Fruit fly (Drosophila melanogaster) whole organism, prepupa: Measurements from ENCODE around the gene CG11417.

Source experiments
- Blimp-1 ChIP-seq: fragments of 200-800 bp; sonication (Bioruptor generic); optimal IDR thresholded peaks from 3 replicates; lab custom pipeline; 2017; ENCODE audit warnings: missing biosample characterization, missing genetic modification characterization, mild to moderate bottlenecking, moderate library complexity, missing genetic modification reagents
- CG10631 ChIP-seq: fragments of 200-800 bp; sonication (Bioruptor generic); optimal IDR thresholded peaks from 2 replicates; lab custom pipeline; 2016; ENCODE audit warnings: missing biosample characterization, missing genetic modification characterization
- CG10669 ChIP-seq: fragments of 200-800 bp; sonication (Bioruptor generic); optimal IDR thresholded peaks from 3 replicates; lab custom pipeline; 2018; ENCODE audit warnings: missing biosample characterization, mild to moderate bottlenecking, missing genetic modification characterization, moderate library complexity
- CG11294 ChIP-seq: fragments of 200-800 bp; sonication (Bioruptor generic); IDR thresholded peaks from 2 replicates; pipeline ENCODE4 v1.3.6; 2022; ENCODE audit warnings: missing biosample characterization, missing genetic modification characterization
- CG11762 ChIP-seq: fragments of 200-800 bp; sonication (Bioruptor generic); optimal IDR thresholded peaks from 3 replicates; lab custom pipeline; 2016; ENCODE audit warnings: missing biosample characterization, missing genetic modification characterization; ENCODE audit not compliant: insufficient read depth
- CG11902 ChIP-seq: fragments of 200-800 bp; sonication (Bioruptor generic); optimal IDR thresholded peaks from 3 replicates; lab custom pipeline; 2016; ENCODE audit warnings: missing biosample characterization, missing genetic modification characterization
- CG15336 ChIP-seq: fragments of 200-800 bp; sonication (Bioruptor generic); IDR thresholded peaks from 2 replicates; pipeline ENCODE4 v1.3.6; 2022; ENCODE audit warnings: missing biosample characterization, missing genetic modification characterization
- CG1621 ChIP-seq: fragments of 200-800 bp; sonication (Bioruptor generic); optimal IDR thresholded peaks from 3 replicates; lab custom pipeline; 2018; ENCODE audit warnings: missing biosample characterization, mild to moderate bottlenecking, missing genetic modification characterization
- CG16779 ChIP-seq: fragments of 200-800 bp; sonication (Bioruptor generic); optimal IDR thresholded peaks from 3 replicates; lab custom pipeline; 2017; ENCODE audit warnings: missing biosample characterization, mild to moderate bottlenecking, missing genetic modification characterization
- CG3032 ChIP-seq: fragments of 200-800 bp; optimal IDR thresholded peaks from 2 replicates; lab custom pipeline; 2019; ENCODE audit warnings: missing biosample characterization, mild to moderate bottlenecking, missing genetic modification characterization, moderate library complexity
- CG31627 ChIP-seq: fragments of 200-800 bp; sonication (Bioruptor generic); optimal IDR thresholded peaks from 3 replicates; lab custom pipeline; 2016; ENCODE audit warnings: missing biosample characterization, missing genetic modification characterization
- CG32006 ChIP-seq: fragments of 200-800 bp; sonication (Bioruptor generic); optimal IDR thresholded peaks from 3 replicates; lab custom pipeline; 2017; ENCODE audit warnings: missing biosample characterization, mild to moderate bottlenecking, missing genetic modification characterization
- CG34406 ChIP-seq: fragments of 200-800 bp; sonication (Bioruptor generic); optimal IDR thresholded peaks from 3 replicates; lab custom pipeline; 2016; ENCODE audit warnings: missing biosample characterization, missing genetic modification characterization
- CG3919 ChIP-seq: fragments of 200-800 bp; sonication (Bioruptor generic); optimal IDR thresholded peaks from 3 replicates; lab custom pipeline; 2016; ENCODE audit warnings: missing biosample characterization, missing genetic modification characterization
- CG6792 ChIP-seq: fragments of 200-800 bp; sonication (Bioruptor generic); optimal IDR thresholded peaks from 3 replicates; lab custom pipeline; 2016; ENCODE audit warnings: missing biosample characterization, missing genetic modification characterization
- CG6808 ChIP-seq: fragments of 200-800 bp; sonication (Bioruptor generic); optimal IDR thresholded peaks from 3 replicates; lab custom pipeline; 2017; ENCODE audit warnings: missing biosample characterization, missing genetic modification characterization, mild to moderate bottlenecking, moderate library complexity, missing genetic modification reagents
- CG6854 ChIP-seq: fragments of 200-800 bp; sonication (Bioruptor generic); optimal IDR thresholded peaks from 2 replicates; lab custom pipeline; 2017; ENCODE audit warnings: missing biosample characterization, mild to moderate bottlenecking, missing genetic modification characterization
- CG7368 ChIP-seq: fragments of 200-800 bp; sonication (Bioruptor generic); optimal IDR thresholded peaks from 3 replicates; lab custom pipeline; 2016; ENCODE audit warnings: missing biosample characterization, missing genetic modification characterization
- CG8119 ChIP-seq: fragments of 200-800 bp; sonication (Bioruptor generic); IDR thresholded peaks from 3 replicates; pipeline ENCODE4 v1.3.6; 2022; ENCODE audit warnings: missing biosample characterization, missing genetic modification characterization
- CG8319 ChIP-seq: fragments of 200-800 bp; sonication (Bioruptor generic); optimal IDR thresholded peaks from 3 replicates; lab custom pipeline; 2016; ENCODE audit warnings: missing biosample characterization, missing genetic modification characterization
- CG9139 ChIP-seq: fragments of 200-800 bp; sonication (Bioruptor generic); optimal IDR thresholded peaks from 3 replicates; lab custom pipeline; 2017; ENCODE audit warnings: missing biosample characterization, mild to moderate bottlenecking, missing genetic modification characterization
- Eip75B ChIP-seq: fragments of 200-800 bp; sonication (Bioruptor generic); optimal IDR thresholded peaks from 3 replicates; lab custom pipeline; 2016; ENCODE audit warnings: missing biosample characterization, missing genetic modification characterization
- Ets21C ChIP-seq: fragments of 200-800 bp; sonication (Bioruptor generic); optimal IDR thresholded peaks from 3 replicates; lab custom pipeline; 2016; ENCODE audit warnings: missing biosample characterization, missing genetic modification characterization
- Ets96B ChIP-seq: fragments of 200-800 bp; optimal IDR thresholded peaks from 2 replicates; lab custom pipeline; 2019; ENCODE audit warnings: missing biosample characterization, mild to moderate bottlenecking, missing genetic modification characterization, moderate library complexity
- Gug ChIP-seq: fragments of 200-800 bp; sonication (Bioruptor generic); IDR thresholded peaks from 2 replicates; pipeline ENCODE4 v1.3.6; 2022; ENCODE audit warnings: missing biosample characterization, missing genetic modification characterization
- Hr38 ChIP-seq: sonication (Bioruptor generic); optimal IDR thresholded peaks from 2 replicates; lab custom pipeline; 2016; ENCODE audit warnings: missing biosample characterization, missing genetic modification characterization
- Hr39 ChIP-seq: fragments of 200-800 bp; sonication (Bioruptor generic); optimal IDR thresholded peaks from 2 replicates; lab custom pipeline; 2016; ENCODE audit warnings: missing biosample characterization, missing genetic modification characterization
- Hr4 ChIP-seq: fragments of 200-800 bp; sonication (Bioruptor generic); optimal IDR thresholded peaks from 3 replicates; lab custom pipeline; 2016; ENCODE audit warnings: missing biosample characterization, missing genetic modification characterization
- Lpt ChIP-seq: fragments of 200-800 bp; sonication (Bioruptor generic); optimal IDR thresholded peaks from 3 replicates; lab custom pipeline; 2016; ENCODE audit warnings: missing biosample characterization, missing genetic modification characterization
- Met ChIP-seq: fragments of 200-800 bp; sonication (Bioruptor generic); optimal IDR thresholded peaks from 3 replicates; lab custom pipeline; 2016; ENCODE audit warnings: missing biosample characterization, missing genetic modification characterization
- Smox ChIP-seq: fragments of 200-800 bp; sonication (Bioruptor generic); optimal IDR thresholded peaks from 3 replicates; lab custom pipeline; 2016; ENCODE audit warnings: missing biosample characterization, missing genetic modification characterization
- Sox102F ChIP-seq: fragments of 200-800 bp; sonication (Bioruptor generic); optimal IDR thresholded peaks from 2 replicates; lab custom pipeline; 2016; ENCODE audit warnings: missing biosample characterization, mild to moderate bottlenecking, missing genetic modification characterization
- Sox15 ChIP-seq: fragments of 200-800 bp; sonication (Bioruptor generic); optimal IDR thresholded peaks from 3 replicates; lab custom pipeline; 2016; ENCODE audit warnings: missing biosample characterization, missing genetic modification characterization
- achi ChIP-seq: fragments of 200-800 bp; sonication (Bioruptor generic); optimal IDR thresholded peaks from 3 replicates; lab custom pipeline; 2016; ENCODE audit warnings: missing biosample characterization, missing genetic modification characterization
- acj6 ChIP-seq: fragments of 200-800 bp; sonication (Bioruptor generic); optimal IDR thresholded peaks from 3 replicates; lab custom pipeline; 2016; ENCODE audit warnings: missing biosample characterization, missing genetic modification characterization
- cyc ChIP-seq: fragments of 200-800 bp; sonication (Bioruptor generic); optimal IDR thresholded peaks from 3 replicates; lab custom pipeline; 2016; ENCODE audit warnings: missing biosample characterization, missing genetic modification characterization
- dac ChIP-seq: fragments of 200-800 bp; sonication (Bioruptor generic); optimal IDR thresholded peaks from 2 replicates; lab custom pipeline; 2017; ENCODE audit warnings: missing biosample characterization, mild to moderate bottlenecking, missing genetic modification characterization
- dsx ChIP-seq: fragments of 200-800 bp; optimal IDR thresholded peaks from 3 replicates; lab custom pipeline; 2019; ENCODE audit warnings: missing biosample characterization, mild to moderate bottlenecking, missing genetic modification characterization, moderate library complexity; ENCODE audit not compliant: poor library complexity, severe bottlenecking
- esn ChIP-seq: fragments of 200-800 bp; sonication (Bioruptor generic); optimal IDR thresholded peaks from 2 replicates; lab custom pipeline; 2016; ENCODE audit warnings: missing biosample characterization, mild to moderate bottlenecking, missing genetic modification characterization, moderate library complexity
- fd59A ChIP-seq: fragments of 200-800 bp; sonication (Bioruptor generic); optimal IDR thresholded peaks from 2 replicates; lab custom pipeline; 2017; ENCODE audit warnings: missing biosample characterization, mild to moderate bottlenecking, missing genetic modification characterization, missing genetic modification reagents
- fd85E ChIP-seq: fragments of 200-800 bp; sonication (Bioruptor generic); optimal IDR thresholded peaks from 3 replicates; lab custom pipeline; 2016; ENCODE audit warnings: missing biosample characterization, missing genetic modification characterization
- fkh ChIP-seq: fragments of 200-800 bp; sonication (Bioruptor generic); optimal IDR thresholded peaks from 3 replicates; lab custom pipeline; 2017; ENCODE audit warnings: missing biosample characterization, mild to moderate bottlenecking, missing genetic modification characterization, moderate library complexity
- lz ChIP-seq: fragments of 200-800 bp; sonication (Bioruptor generic); optimal IDR thresholded peaks from 3 replicates; lab custom pipeline; 2016; ENCODE audit warnings: missing biosample characterization, missing genetic modification characterization
- salr ChIP-seq, 2 experiments: fragments of 200-800 bp; sonication (Bioruptor generic); optimal IDR thresholded peaks; 3 replicates each; lab custom pipeline; 2016 to 2018; ENCODE audit warnings: missing biosample characterization in 2 of 2, missing genetic modification characterization in 2 of 2, mild to moderate bottlenecking in 1 of 2
- spab ChIP-seq: fragments of 200-800 bp; sonication (Bioruptor generic); optimal IDR thresholded peaks from 2 replicates; lab custom pipeline; 2017; ENCODE audit warnings: missing biosample characterization, mild to moderate bottlenecking, missing genetic modification characterization, missing genetic modification reagents
- ss ChIP-seq, 2 experiments: fragments of 200-800 bp; sonication (Bioruptor generic); optimal IDR thresholded peaks; 2 replicates in 1 of 2; 3 replicates in 1 of 2; lab custom pipeline; 2017 to 2018; ENCODE audit warnings: mild to moderate bottlenecking in 2 of 2, missing biosample characterization in 2 of 2, missing genetic modification characterization in 2 of 2, moderate library complexity in 1 of 2
- svp ChIP-seq: fragments of 200-800 bp; sonication (Bioruptor generic); peaks from one replicate; lab custom pipeline; 2016; ENCODE audit warnings: missing biosample characterization, missing genetic modification characterization
- vri ChIP-seq: fragments of 200-800 bp; sonication (Bioruptor generic); optimal IDR thresholded peaks from 3 replicates; lab custom pipeline; 2016; ENCODE audit warnings: missing biosample characterization, mild to moderate bottlenecking, missing genetic modification characterization

CG11417 gene

DNA sequence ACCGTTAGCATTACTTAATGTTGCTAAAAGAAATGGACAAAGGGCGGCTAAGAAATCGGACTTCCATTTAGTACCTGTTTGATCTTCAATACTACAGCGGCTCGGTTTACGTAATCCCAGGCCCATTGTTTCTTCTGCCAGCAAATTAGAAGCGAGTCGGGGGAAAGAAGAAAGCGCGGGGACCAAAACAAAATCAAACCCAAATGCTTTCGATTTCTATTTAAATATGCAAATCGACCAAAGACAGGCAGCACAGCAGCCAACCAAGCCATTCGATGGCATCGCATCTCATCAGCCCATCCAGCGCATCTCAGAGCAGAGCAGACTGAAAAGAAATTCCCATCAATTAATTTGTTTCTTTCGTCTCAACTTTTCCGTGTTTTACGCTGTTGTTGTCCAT, 41.3 kb upstream of the CG11417 start:
- no peak for TF ChIP-seq Sox102F (GFP tag; lab: Kevin White, UChicago)
- no peak for TF ChIP-seq CG16779 (tag; lab: Kevin White, UChicago)
- no peak for TF ChIP-seq esn (GFP tag; lab: Kevin White, UChicago)
- TF ChIP-seq CG15336 (GFP tag; lab: Robert Waterston, UW), result no peak
- TF ChIP-seq Ets21C, result no peak
- no peak for TF ChIP-seq CG11294 (GFP tag; lab: Robert Waterston, UW)

dm6 chrX:1320144-1320981, 33.5 kb upstream of the CG11417 start:
- peak; percentile 71 for TF ChIP-seq lz (GFP tag; lab: Kevin White, UChicago)
- no peak for TF ChIP-seq Hr38
- TF ChIP-seq Smox (GFP tag; lab: Kevin White, UChicago), result peak; percentile 69
- no peak for TF ChIP-seq fd59A
- peak; percentile 38 for TF ChIP-seq Eip75B
- peak; percentile 81 for TF ChIP-seq CG6854 (GFP tag; lab: Kevin White, UChicago)
- no peak for TF ChIP-seq CG11294 (GFP tag; lab: Robert Waterston, UW)
- peak; percentile 35 for TF ChIP-seq CG6792 (GFP tag; lab: Kevin White, UChicago)
- peak; percentile 88 for TF ChIP-seq svp
- TF ChIP-seq CG1621 (tag; lab: Kevin White, UChicago), result no peak
- TF ChIP-seq Hr39 (GFP tag; lab: Kevin White, UChicago), result peak; percentile 71
- TF ChIP-seq CG34406 (GFP tag; lab: Kevin White, UChicago), result peak; percentile 4
- no peak for TF ChIP-seq CG11902 (GFP tag; lab: Kevin White, UChicago)
- TF ChIP-seq salr (GFP tag; optimal IDR thresholded peaks at IDR 0.05; lab: Kevin White, UChicago), result no peak
- no peak for TF ChIP-seq Sox15
- TF ChIP-seq CG3032 (tag; lab: Kevin White, UChicago), result no peak
- no peak for TF ChIP-seq Gug (GFP tag; lab: Robert Waterston, UW)
- TF ChIP-seq Met, result peak; percentile 70
- peak in 1 of 2 experiments; percentile 1 for TF ChIP-seq ss (GFP tag; optimal IDR thresholded peaks at IDR 0.05; lab: Kevin White, UChicago)
- TF ChIP-seq dsx (GFP tag; lab: Kevin White, UChicago), result no peak
- no peak for TF ChIP-seq achi (GFP tag; lab: Kevin White, UChicago)
- TF ChIP-seq Ets96B, result no peak
- TF ChIP-seq Blimp-1 (GFP tag; lab: Kevin White, UChicago), result no peak
- TF ChIP-seq spab, result no peak
- TF ChIP-seq Hr4, result no peak
- TF ChIP-seq acj6 (GFP tag; lab: Kevin White, UChicago), result no peak
- no peak for TF ChIP-seq CG8319 (GFP tag; lab: Kevin White, UChicago)
- no peak for TF ChIP-seq fd85E (GFP tag; lab: Kevin White, UChicago)
- TF ChIP-seq CG8119 (GFP tag; lab: Robert Waterston, UW), result no peak
- peak; percentile 65 for TF ChIP-seq cyc (GFP tag; lab: Kevin White, UChicago)
- no peak for TF ChIP-seq CG11762 (GFP tag; lab: Kevin White, UChicago)
- no peak for TF ChIP-seq CG10631 (GFP tag; lab: Kevin White, UChicago)
- TF ChIP-seq Lpt, result no peak
- no peak for TF ChIP-seq CG7368
- TF ChIP-seq fkh, result no peak
- TF ChIP-seq CG3919 (GFP tag; lab: Kevin White, UChicago), result peak; percentile 14
- peak; percentile 49 for TF ChIP-seq vri (GFP tag; lab: Kevin White, UChicago)
- TF ChIP-seq CG32006, result no peak
- TF ChIP-seq CG16779 (tag; lab: Kevin White, UChicago), result no peak
- TF ChIP-seq CG9139 (GFP tag; lab: Kevin White, UChicago), result no peak
- no peak for TF ChIP-seq CG15336 (GFP tag; lab: Robert Waterston, UW)
- no peak for TF ChIP-seq dac (GFP tag; lab: Kevin White, UChicago)
- no peak for TF ChIP-seq CG6808 (GFP tag; lab: Kevin White, UChicago)
- no peak for TF ChIP-seq CG10669 (GFP tag; lab: Kevin White, UChicago)
- TF ChIP-seq CG31627 (GFP tag; lab: Kevin White, UChicago), result peak; percentile 64
